Worm (Caenorhabditis elegans) whole organism, mixed stage, embryonic: Measurements from ENCODE around the gene hcf-1.

ENCODE experiments used
- ceh-83 ChIP-seq: fragments of 200-800 bp; sonication (Bioruptor generic); optimal IDR thresholded peaks from 2 replicates; lab custom pipeline; 2018; ENCODE audit warnings: mild to moderate bottlenecking, missing genetic modification characterization, missing compliant biosample characterization
- ces-1 ChIP-seq: fragments of 150-350 bp; optimal IDR thresholded peaks from 2 replicates; lab custom pipeline; 2014; ENCODE audit warnings: missing biosample characterization, missing genetic modification reagents, missing genetic modification characterization
- lsy-2 ChIP-seq: fragments of 150-350 bp; optimal IDR thresholded peaks from 2 replicates; lab custom pipeline; 2014; ENCODE audit warnings: missing biosample characterization, missing genetic modification characterization
- nhr-28 ChIP-seq: fragments of 150-350 bp; optimal IDR thresholded peaks from 2 replicates; lab custom pipeline; 2014; ENCODE audit warnings: missing biosample characterization, missing genetic modification characterization
- pha-4 ChIP-seq: fragments of 150-350 bp; optimal IDR thresholded peaks from 2 replicates; lab custom pipeline; 2018; ENCODE audit warnings: missing biosample characterization, missing genetic modification reagents, missing genetic modification characterization
- unc-120 ChIP-seq: sonication (generic microtip); optimal IDR thresholded peaks from 2 replicates; lab custom pipeline; 2017; ENCODE audit warnings: missing genetic modification characterization, missing compliant biosample characterization; ENCODE audit not compliant: poor library complexity, severe bottlenecking
- unc-39 ChIP-seq: fragments of 150-350 bp; optimal IDR thresholded peaks from 2 replicates; lab custom pipeline; 2014; ENCODE audit warnings: missing biosample characterization, missing genetic modification characterization
- zip-8 ChIP-seq: fragments of 150-350 bp; optimal IDR thresholded peaks from 2 replicates; lab custom pipeline; 2014; ENCODE audit warnings: missing biosample characterization, missing genetic modification characterization

DNA sequence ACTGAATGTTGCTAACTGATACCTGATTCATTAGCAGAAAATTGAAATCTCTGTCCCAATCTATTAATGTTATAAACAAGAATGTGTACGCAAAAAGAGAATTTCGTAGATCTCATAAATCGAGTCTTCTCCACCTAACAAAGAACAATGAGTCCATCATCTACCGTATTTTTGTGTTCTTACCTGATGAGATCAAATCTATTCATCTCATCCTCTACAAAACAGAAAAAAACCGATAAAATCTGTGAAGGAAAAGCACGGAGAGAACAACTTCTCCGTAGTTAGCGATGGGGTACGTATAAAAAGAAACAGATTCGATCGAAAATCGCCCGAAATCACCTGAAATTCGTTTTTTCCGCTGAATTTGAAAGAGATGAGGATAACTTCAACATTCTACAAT, 34.5 kb upstream of the hcf-1 start, which contains the start of gene C33H5.1:
- TF ChIP-seq unc-39 (tag; lab: Kevin White, UChicago) (no peak), nhr-28 (tag; lab: Kevin White, UChicago) (no peak), unc-120 (tag; lab: Kevin White, UChicago) (no peak), ceh-83 (GFP tag; lab: Kevin White, UChicago) (no peak), ces-1 (no peak), pha-4 (tag; lab: Kevin White, UChicago) (no peak), lsy-2 (tag; lab: Kevin White, UChicago) (no peak), zip-8 (tag; lab: Kevin White, UChicago) (no peak)
